Fruit fly (Drosophila melanogaster) whole organism, adult: ENCODE results near the gene Neto.

Experiments used
- CG14711 ChIP-seq: fragments of 200-800 bp; sonication (Bioruptor generic); optimal IDR thresholded peaks from 2 replicates; lab custom pipeline; 2018; ENCODE audit warnings: missing biosample characterization, mild to moderate bottlenecking, missing genetic modification characterization, moderate library complexity
- CG5204 ChIP-seq: fragments of 200-800 bp; sonication (Bioruptor generic); optimal IDR thresholded peaks from 2 replicates; lab custom pipeline; 2016; ENCODE audit warnings: missing biosample characterization, missing genetic modification characterization
- CG7101 ChIP-seq: fragments of 200-800 bp; sonication (Bioruptor generic); optimal IDR thresholded peaks from 2 replicates; lab custom pipeline; 2018; ENCODE audit warnings: missing biosample characterization, mild to moderate bottlenecking, missing genetic modification characterization, moderate library complexity
- Crg-1 ChIP-seq: fragments of 200-800 bp; sonication (Bioruptor generic); optimal IDR thresholded peaks from 2 replicates; lab custom pipeline; 2016; ENCODE audit warnings: missing biosample characterization, missing genetic modification characterization
- Hr96 ChIP-seq: fragments of 200-800 bp; sonication (Bioruptor generic); optimal IDR thresholded peaks from 2 replicates; lab custom pipeline; 2016; ENCODE audit warnings: missing biosample characterization, missing genetic modification characterization
- Mnt ChIP-seq: fragments of 200-800 bp; sonication (Bioruptor generic); optimal IDR thresholded peaks from 2 replicates; lab custom pipeline; 2016; ENCODE audit warnings: missing biosample characterization, mild to moderate bottlenecking, missing genetic modification characterization
- bab1 ChIP-seq: fragments of 200-800 bp; sonication (Bioruptor generic); optimal IDR thresholded peaks from 3 replicates; lab custom pipeline; 2019; ENCODE audit warnings: missing biosample characterization, mild to moderate bottlenecking, missing genetic modification characterization, moderate library complexity
- cnc ChIP-seq, 2 experiments: fragments of >200 bp; optimal IDR thresholded peaks; 2 replicates each; lab custom pipeline; 2017
- pad ChIP-seq: fragments of 200-800 bp; sonication (Bioruptor generic); optimal IDR thresholded peaks from 3 replicates; lab custom pipeline; 2017; ENCODE audit warnings: missing biosample characterization, missing genetic modification characterization, mild to moderate bottlenecking, moderate library complexity, missing genetic modification reagents
- toe ChIP-seq: fragments of 200-800 bp; sonication (Bioruptor generic); optimal IDR thresholded peaks from 2 replicates; lab custom pipeline; 2016; ENCODE audit warnings: missing biosample characterization, missing genetic modification characterization

DNA sequence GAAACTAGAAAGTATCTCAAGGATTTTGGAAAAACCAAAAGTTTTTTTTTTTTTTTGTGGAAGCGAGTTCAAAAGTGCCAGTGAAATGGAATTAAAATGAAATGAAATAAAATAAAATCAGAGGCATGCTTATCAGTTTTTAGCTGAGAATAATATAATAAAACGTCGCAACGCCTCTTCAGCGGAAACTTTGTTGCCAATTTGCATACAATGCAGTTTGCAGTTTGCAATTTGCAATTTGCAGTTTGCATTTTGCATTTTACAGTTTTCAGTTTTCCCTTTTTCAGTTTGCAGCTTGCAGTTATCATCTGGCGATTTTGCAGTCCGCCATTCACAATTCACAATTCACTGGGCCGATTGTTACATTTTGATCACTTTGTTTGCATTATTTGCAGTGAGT, 123.1 kb downstream of the Neto start:
- no peak for TF ChIP-seq bab1
- no peak for TF ChIP-seq CG14711 (tag; lab: Kevin White, UChicago)
- no peak for TF ChIP-seq CG5204
- no peak for TF ChIP-seq toe (GFP tag; lab: Kevin White, UChicago)
- no peak for TF ChIP-seq Mnt (GFP tag; lab: Kevin White, UChicago)
- no peak for TF ChIP-seq Crg-1 (GFP tag; lab: Kevin White, UChicago)
- TF ChIP-seq Hr96 (GFP tag; lab: Kevin White, UChicago), result no peak
- TF ChIP-seq CG7101, result no peak
- no peak for TF ChIP-seq pad (GFP tag; lab: Kevin White, UChicago)
- TF ChIP-seq cnc (optimal IDR thresholded peaks at IDR 0.05; lab: Kevin White, UChicago), result no peak
